Fruit fly (Drosophila melanogaster) whole organism, embryonic: ENCODE results near the gene CG31798.
A peak's percentile ranks its signal among the peaks of the same experiment; 100 is the strongest.

Source experiments
- Antp ChIP-seq: fragments of 200-800 bp; sonication (Bioruptor generic); optimal IDR thresholded peaks from 3 replicates; lab custom pipeline; 2016; ENCODE audit warnings: missing biosample characterization, missing genetic modification characterization
- Atf6 ChIP-seq: fragments of 200-800 bp; sonication (Bioruptor generic); IDR thresholded peaks from 2 replicates; pipeline ENCODE4 v1.3.6; 2022; ENCODE audit warnings: missing biosample characterization, missing genetic modification characterization
- Bteb2 ChIP-seq: fragments of 200-800 bp; sonication (Bioruptor generic); optimal IDR thresholded peaks from 2 replicates; lab custom pipeline; 2016; ENCODE audit warnings: missing biosample characterization, missing genetic modification characterization
- CG12659 ChIP-seq: fragments of 200-800 bp; sonication (Bioruptor generic); optimal IDR thresholded peaks from 3 replicates; lab custom pipeline; 2017; ENCODE audit warnings: mild to moderate bottlenecking, missing biosample characterization, missing genetic modification reagents, missing genetic modification characterization
- CG12942 ChIP-seq: fragments of 200-800 bp; sonication (Bioruptor generic); optimal IDR thresholded peaks from 3 replicates; lab custom pipeline; 2016; ENCODE audit warnings: missing biosample characterization, missing genetic modification characterization
- CG13123 ChIP-seq: fragments of 200-800 bp; sonication (Bioruptor generic); optimal IDR thresholded peaks from 2 replicates; lab custom pipeline; 2016; ENCODE audit warnings: missing biosample characterization, missing genetic modification characterization
- CG13424 ChIP-seq: fragments of 200-800 bp; sonication (Bioruptor generic); optimal IDR thresholded peaks from 2 replicates; lab custom pipeline; 2019; ENCODE audit warnings: missing biosample characterization, mild to moderate bottlenecking, missing genetic modification characterization, moderate library complexity
- CG14965 ChIP-seq: fragments of 200-800 bp; sonication (Bioruptor generic); optimal IDR thresholded peaks from 2 replicates; lab custom pipeline; 2016; ENCODE audit warnings: missing biosample characterization, missing genetic modification characterization, borderline replicate concordance
- CG17385 ChIP-seq: fragments of 200-800 bp; sonication (Bioruptor generic); optimal IDR thresholded peaks from 3 replicates; lab custom pipeline; 2018; ENCODE audit warnings: missing biosample characterization, mild to moderate bottlenecking, missing genetic modification characterization
- CG18764 ChIP-seq: fragments of 200-800 bp; sonication (Bioruptor generic); optimal IDR thresholded peaks from 3 replicates; lab custom pipeline; 2016; ENCODE audit warnings: missing biosample characterization, missing genetic modification characterization
- CG2678 ChIP-seq: fragments of 200-800 bp; sonication (Bioruptor generic); optimal IDR thresholded peaks from 3 replicates; lab custom pipeline; 2019; ENCODE audit warnings: missing biosample characterization, mild to moderate bottlenecking, missing genetic modification characterization, moderate library complexity
- CG31388 ChIP-seq: fragments of 200-800 bp; sonication (Bioruptor generic); optimal IDR thresholded peaks from 2 replicates; lab custom pipeline; 2016; ENCODE audit warnings: missing biosample characterization, missing genetic modification characterization
- CG32532 ChIP-seq: fragments of 200-800 bp; sonication (Bioruptor generic); IDR thresholded peaks from 2 replicates; pipeline ENCODE4 v1.3.6; 2022; ENCODE audit warnings: missing biosample characterization, missing genetic modification characterization
- CG3995 ChIP-seq: fragments of 200-800 bp; sonication (Bioruptor generic); optimal IDR thresholded peaks from 3 replicates; lab custom pipeline; 2016; ENCODE audit warnings: missing biosample characterization, missing genetic modification characterization
- CG42726 ChIP-seq: fragments of 200-800 bp; sonication (Bioruptor generic); IDR thresholded peaks from 2 replicates; pipeline ENCODE4 v1.3.6; 2022; ENCODE audit warnings: missing biosample characterization, missing genetic modification characterization; ENCODE audit not compliant: partially characterized antibody
- CG6175 ChIP-seq: fragments of 200-800 bp; sonication (Bioruptor generic); IDR thresholded peaks from 3 replicates; pipeline ENCODE4 v1.3.6; 2022; ENCODE audit warnings: missing biosample characterization, missing genetic modification characterization
- CG8281 ChIP-seq: fragments of 200-800 bp; sonication (Bioruptor generic); optimal IDR thresholded peaks from 2 replicates; lab custom pipeline; 2018; ENCODE audit warnings: missing biosample characterization, mild to moderate bottlenecking, missing genetic modification characterization, moderate library complexity
- CG9727 ChIP-seq: fragments of 200-800 bp; sonication (Bioruptor generic); optimal IDR thresholded peaks from 3 replicates; lab custom pipeline; 2017; ENCODE audit warnings: missing biosample characterization, mild to moderate bottlenecking, missing genetic modification characterization
- D ChIP-seq, 2 experiments: fragments of 200-800 bp in 1 of 2; fragments of >200 bp in 1 of 2; sonication (Bioruptor generic) in 1 of 2; optimal IDR thresholded peaks; 2 replicates in 1 of 2; 3 replicates in 1 of 2; lab custom pipeline; 2017; ENCODE audit warnings: mild to moderate bottlenecking in 1 of 2, missing biosample characterization in 1 of 2, missing genetic modification characterization in 1 of 2, missing genetic modification reagents in 1 of 2
- Dll ChIP-seq: fragments of 200-800 bp; sonication (Bioruptor generic); IDR thresholded peaks from 4 replicates; pipeline ENCODE4 v1.3.6; 2022; ENCODE audit warnings: missing biosample characterization, missing genetic modification characterization; ENCODE audit not compliant: partially characterized antibody
- Drgx ChIP-seq: fragments of 200-800 bp; sonication (Bioruptor generic); IDR thresholded peaks from 2 replicates; pipeline ENCODE4 v1.3.6; 2022; ENCODE audit warnings: missing biosample characterization, missing genetic modification characterization
- Fer3 ChIP-seq: fragments of 200-800 bp; sonication (Bioruptor generic); optimal IDR thresholded peaks from 2 replicates; lab custom pipeline; 2018; ENCODE audit warnings: missing biosample characterization, mild to moderate bottlenecking, missing genetic modification characterization, moderate library complexity
- Hey ChIP-seq: fragments of 200-800 bp; sonication (Bioruptor generic); optimal IDR thresholded peaks from 3 replicates; lab custom pipeline; 2018; ENCODE audit warnings: missing biosample characterization, mild to moderate bottlenecking, missing genetic modification characterization
- HmgZ ChIP-seq: fragments of 200-800 bp; sonication (Bioruptor generic); optimal IDR thresholded peaks from 2 replicates; lab custom pipeline; 2018; ENCODE audit warnings: missing biosample characterization, mild to moderate bottlenecking, missing genetic modification characterization
- Hr3 ChIP-seq: fragments of 200-800 bp; sonication (Bioruptor generic); optimal IDR thresholded peaks from 3 replicates; lab custom pipeline; 2016; ENCODE audit warnings: missing biosample characterization, missing genetic modification characterization
- Kr ChIP-seq: fragments of 200-800 bp; sonication (Bioruptor generic); optimal IDR thresholded peaks from 2 replicates; lab custom pipeline; 2017; ENCODE audit warnings: missing biosample characterization, mild to moderate bottlenecking, missing genetic modification characterization
- MESR4 ChIP-seq: fragments of 200-800 bp; sonication (Bioruptor generic); optimal IDR thresholded peaks from 2 replicates; lab custom pipeline; 2018; ENCODE audit warnings: missing biosample characterization, mild to moderate bottlenecking, missing genetic modification characterization, moderate library complexity
- Max ChIP-seq: fragments of 200-800 bp; sonication (Bioruptor generic); optimal IDR thresholded peaks from 2 replicates; lab custom pipeline; 2016; ENCODE audit warnings: missing biosample characterization, mild to moderate bottlenecking, missing genetic modification characterization
- Stat92E ChIP-seq, 3 experiments: fragments of >200 bp in 2 of 3; fragments of 200-800 bp in 1 of 3; sonication (Bioruptor generic) in 1 of 3; optimal IDR thresholded peaks; 2 replicates each; lab custom pipeline; 2017 to 2019; ENCODE audit warnings: missing biosample characterization in 3 of 3, missing genetic modification characterization in 3 of 3, mild to moderate bottlenecking in 1 of 3, moderate library complexity in 1 of 3
- amos ChIP-seq: fragments of 200-800 bp; sonication (Bioruptor generic); IDR thresholded peaks from 2 replicates; pipeline ENCODE4 v1.3.6; 2022; ENCODE audit warnings: missing biosample characterization, missing genetic modification characterization; ENCODE audit not compliant: partially characterized antibody
- bab2 ChIP-seq: fragments of 200-800 bp; sonication (Bioruptor generic); optimal IDR thresholded peaks from 2 replicates; lab custom pipeline; 2016; ENCODE audit warnings: missing biosample characterization, missing genetic modification characterization
- caup ChIP-seq: fragments of 200-800 bp; sonication (Bioruptor generic); optimal IDR thresholded peaks from 3 replicates; lab custom pipeline; 2017; ENCODE audit warnings: missing biosample characterization, mild to moderate bottlenecking, missing genetic modification characterization, moderate library complexity; ENCODE audit not compliant: severe bottlenecking
- chn ChIP-seq: fragments of 200-800 bp; sonication (Bioruptor generic); optimal IDR thresholded peaks from 2 replicates; lab custom pipeline; 2016; ENCODE audit warnings: missing biosample characterization, missing genetic modification characterization
- croc ChIP-seq: fragments of 200-800 bp; sonication (Bioruptor generic); conservative IDR thresholded peaks from 3 replicates; pipeline ENCODE4 v1.3.6; 2022; ENCODE audit warnings: missing biosample characterization, missing genetic modification characterization
- dmrt99B ChIP-seq: fragments of 200-800 bp; sonication (Bioruptor generic); optimal IDR thresholded peaks from 2 replicates; lab custom pipeline; 2018; ENCODE audit warnings: missing biosample characterization, mild to moderate bottlenecking, missing genetic modification characterization, moderate library complexity
- exex ChIP-seq: fragments of 200-800 bp; sonication (Bioruptor generic); optimal IDR thresholded peaks from 4 replicates; lab custom pipeline; 2018; ENCODE audit warnings: missing biosample characterization, mild to moderate bottlenecking, missing genetic modification characterization, moderate library complexity
- gfzf ChIP-seq: fragments of 200-800 bp; sonication (Bioruptor generic); optimal IDR thresholded peaks from 2 replicates; lab custom pipeline; 2016; ENCODE audit warnings: missing biosample characterization, mild to moderate bottlenecking, missing genetic modification characterization, moderate library complexity
- nmo ChIP-seq: fragments of 200-800 bp; sonication (Bioruptor generic); optimal IDR thresholded peaks from 2 replicates; lab custom pipeline; 2018; ENCODE audit warnings: missing biosample characterization, mild to moderate bottlenecking, missing genetic modification characterization, moderate library complexity
- odd ChIP-seq: fragments of 200-800 bp; sonication (Bioruptor generic); optimal IDR thresholded peaks from 2 replicates; lab custom pipeline; 2017; ENCODE audit warnings: missing biosample characterization, mild to moderate bottlenecking, missing genetic modification characterization
- org-1 ChIP-seq: fragments of 200-800 bp; sonication (Bioruptor generic); optimal IDR thresholded peaks from 2 replicates; lab custom pipeline; 2017; ENCODE audit warnings: missing biosample characterization, missing genetic modification characterization
- pros ChIP-seq: fragments of 200-800 bp; sonication (Bioruptor generic); optimal IDR thresholded peaks from 3 replicates; lab custom pipeline; 2019; ENCODE audit warnings: missing biosample characterization, mild to moderate bottlenecking, missing genetic modification characterization, moderate library complexity
- sens ChIP-seq: fragments of 200-800 bp; sonication (Bioruptor generic); peaks from one replicate; lab custom pipeline; 2016; ENCODE audit warnings: missing biosample characterization, missing genetic modification characterization
- shn ChIP-seq: fragments of 200-800 bp; sonication (Bioruptor generic); optimal IDR thresholded peaks from 3 replicates; lab custom pipeline; 2016; ENCODE audit warnings: missing biosample characterization, missing genetic modification characterization
- slbo ChIP-seq: fragments of 200-800 bp; sonication (Bioruptor generic); IDR thresholded peaks from 2 replicates; pipeline ENCODE4 v1.3.6; 2022; ENCODE audit warnings: missing biosample characterization, missing genetic modification characterization
- so ChIP-seq: fragments of 200-800 bp; sonication (Bioruptor generic); IDR thresholded peaks from 3 replicates; pipeline ENCODE4 v1.3.6; 2022; ENCODE audit warnings: missing biosample characterization, missing genetic modification characterization
- sug ChIP-seq: fragments of 200-800 bp; optimal IDR thresholded peaks from 2 replicates; lab custom pipeline; 2019; ENCODE audit warnings: missing biosample characterization, mild to moderate bottlenecking, missing genetic modification characterization, moderate library complexity
- tx ChIP-seq: fragments of 200-800 bp; sonication (Bioruptor generic); optimal IDR thresholded peaks from 2 replicates; lab custom pipeline; 2016; ENCODE audit warnings: missing biosample characterization, missing genetic modification characterization
- unpg ChIP-seq: fragments of 200-800 bp; sonication (Bioruptor generic); optimal IDR thresholded peaks from 3 replicates; lab custom pipeline; 2018; ENCODE audit warnings: missing biosample characterization, mild to moderate bottlenecking, missing genetic modification characterization, moderate library complexity
- zen2 ChIP-seq: fragments of 200-800 bp; sonication (Bioruptor generic); IDR thresholded peaks from 3 replicates; pipeline ENCODE4 v1.3.6; 2022; ENCODE audit warnings: missing biosample characterization, missing genetic modification characterization; ENCODE audit not compliant: partially characterized antibody
- zf30C ChIP-seq: fragments of 200-800 bp; sonication (Bioruptor generic); optimal IDR thresholded peaks from 3 replicates; lab custom pipeline; 2018; ENCODE audit warnings: missing biosample characterization, mild to moderate bottlenecking, missing genetic modification characterization

CG31798 gene

dm6 chr2L:19376145-19376544 is 17.8 kb upstream of the CG31798 start (continued):
- TF ChIP-seq HmgZ (tag; lab: Kevin White, UChicago) (no peak), zen2 (GFP tag; lab: Robert Waterston, UW) (no peak), croc (0 out of 3 replicates have a peak, but pooled peaks have one; percentile 34), CG32532 (GFP tag; lab: Robert Waterston, UW) (no peak), CG6175 (GFP tag; lab: Robert Waterston, UW) (no peak), shn (no peak), D (optimal IDR thresholded peaks at IDR 0.05; lab: Kevin White, UChicago) (no peak), D (GFP tag; optimal IDR thresholded peaks at IDR 0.05; lab: Kevin White, UChicago) (peak; percentile 52), dmrt99B (tag; lab: Kevin White, UChicago) (peak; percentile 32), CG13424 (tag; lab: Kevin White, UChicago) (peak; percentile 9), so (GFP tag; lab: Robert Waterston, UW) (0 out of 3 replicates have a peak, but pooled peaks have one; percentile 37), CG12659 (GFP tag; lab: Kevin White, UChicago) (no peak), Hr3 (peak; percentile 2), Stat92E (GFP tag; optimal IDR thresholded peaks at IDR 0.05; lab: Kevin White, UChicago) (no peak), MESR4 (GFP tag; lab: Kevin White, UChicago) (no peak), tx (GFP tag; lab: Kevin White, UChicago) (no peak), slbo (no peak), bab2 (GFP tag; lab: Kevin White, UChicago) (no peak), Max (GFP tag; lab: Kevin White, UChicago) (no peak), unpg (GFP tag; lab: Kevin White, UChicago) (peak; percentile 46), CG9727 (peak; percentile 46), caup (GFP tag; lab: Kevin White, UChicago) (no peak), zf30C (GFP tag; lab: Kevin White, UChicago) (no peak), amos (GFP tag; lab: Robert Waterston, UW) (no peak), Bteb2 (GFP tag; lab: Kevin White, UChicago) (no peak), Hey (no peak), sens (GFP tag; lab: Kevin White, UChicago) (peak; percentile 76), exex (tag; lab: Kevin White, UChicago) (no peak), Antp (peak; percentile 18), CG31388 (no peak), CG14965 (no peak), CG3995 (GFP tag; lab: Kevin White, UChicago) (no peak), org-1 (GFP tag; lab: Kevin White, UChicago) (no peak), CG12942 (no peak), Drgx (GFP tag; lab: Robert Waterston, UW) (peak; percentile 80), Fer3 (tag; lab: Kevin White, UChicago) (no peak), chn (GFP tag; lab: Kevin White, UChicago) (no peak), Atf6 (no peak), sug (tag; lab: Kevin White, UChicago) (no peak), odd (GFP tag; lab: Kevin White, UChicago) (no peak), nmo (GFP tag; lab: Kevin White, UChicago) (peak; percentile 34), CG17385 (no peak), CG42726 (no peak), CG2678 (peak; percentile 37), pros (GFP tag; lab: Kevin White, UChicago) (no peak), Kr (GFP tag; lab: Kevin White, UChicago) (no peak), CG8281 (no peak), CG13123 (GFP tag; lab: Kevin White, UChicago) (no peak), gfzf (GFP tag; lab: Kevin White, UChicago) (no peak), Dll (GFP tag; lab: Robert Waterston, UW) (no peak), CG18764 (peak; percentile 4)
